Fruit fly (Drosophila melanogaster) whole organism: ENCODE results near the gene Chchd2.

ENCODE experiments used
- CG8478 ChIP-seq: fragments of >200 bp; optimal IDR thresholded peaks from 2 replicates; lab custom pipeline; 2018; ENCODE audit warnings: inconsistent platforms
- Dll ChIP-seq: fragments of >200 bp; optimal IDR thresholded peaks from 2 replicates; lab custom pipeline; 2017
- pan ChIP-seq: fragments of >200 bp; optimal IDR thresholded peaks from 2 replicates; lab custom pipeline; 2017
- psq ChIP-seq: fragments of >200 bp; optimal IDR thresholded peaks from 2 replicates; lab custom pipeline; 2017
- usp ChIP-seq: fragments of >200 bp; optimal IDR thresholded peaks from 2 replicates; lab custom pipeline; 2017; ENCODE audit warnings: missing biosample characterization, missing genetic modification characterization, mixed read lengths

dm6 chrX:17172123-17172522 lies 23.3 kb downstream of the Chchd2 start:
- TF ChIP-seq CG8478 (lab: Kevin White, UChicago), result no peak
- no peak for TF ChIP-seq usp (GFP tag; lab: Kevin White, UChicago)
- TF ChIP-seq pan (lab: Kevin White, UChicago), result no peak
- no peak for TF ChIP-seq psq (lab: Kevin White, UChicago)
- TF ChIP-seq Dll (lab: Kevin White, UChicago), result no peak
